Worm (Caenorhabditis elegans) whole organism, mixed stage, embryonic: ENCODE data around the gene F08F1.3.
"Not testable (repeated sequence)": the region's sequence is repeated elsewhere in the genome, so short reads cannot be mapped to it uniquely, and the experiment has no call there.

Source experiments
- bed-3 ChIP-seq: fragments of 200-800 bp; sonication (Bioruptor generic); optimal IDR thresholded peaks from 3 replicates; lab custom pipeline; 2018; ENCODE audit warnings: mild to moderate bottlenecking, missing genetic modification characterization, moderate library complexity, missing compliant biosample characterization
- blmp-1 ChIP-seq: fragments of 150-350 bp; optimal IDR thresholded peaks from 2 replicates; lab custom pipeline; 2014; ENCODE audit warnings: missing biosample characterization, missing genetic modification characterization
- ceh-39 ChIP-seq: fragments of 150-350 bp; optimal IDR thresholded peaks from 2 replicates; lab custom pipeline; 2014; ENCODE audit warnings: missing biosample characterization, missing genetic modification characterization
- ceh-83 ChIP-seq: fragments of 200-800 bp; sonication (Bioruptor generic); optimal IDR thresholded peaks from 2 replicates; lab custom pipeline; 2018; ENCODE audit warnings: mild to moderate bottlenecking, missing genetic modification characterization, missing compliant biosample characterization
- ces-1 ChIP-seq: fragments of 150-350 bp; optimal IDR thresholded peaks from 2 replicates; lab custom pipeline; 2014; ENCODE audit warnings: missing biosample characterization, missing genetic modification reagents, missing genetic modification characterization
- cnd-1 ChIP-seq: fragments of 200-800 bp; sonication (Bioruptor generic); optimal IDR thresholded peaks from 2 replicates; lab custom pipeline; 2018; ENCODE audit warnings: mild to moderate bottlenecking, missing genetic modification characterization, missing compliant biosample characterization
- drap-1 ChIP-seq: fragments of 200-800 bp; sonication (Bioruptor generic); optimal IDR thresholded peaks from 3 replicates; lab custom pipeline; 2018; ENCODE audit warnings: mild to moderate bottlenecking, missing genetic modification characterization, missing compliant biosample characterization
- elt-3 ChIP-seq: fragments of 150-350 bp; optimal IDR thresholded peaks from 2 replicates; lab custom pipeline; 2014; ENCODE audit warnings: missing biosample characterization, missing genetic modification characterization
- flh-1 ChIP-seq: fragments of 200-800 bp; sonication (Bioruptor generic); optimal IDR thresholded peaks from 2 replicates; lab custom pipeline; 2018; ENCODE audit warnings: mild to moderate bottlenecking, missing genetic modification characterization, moderate library complexity, missing compliant biosample characterization
- ham-2 ChIP-seq: fragments of 200-800 bp; sonication (Bioruptor generic); optimal IDR thresholded peaks from 2 replicates; lab custom pipeline; 2018; ENCODE audit warnings: mild to moderate bottlenecking, missing genetic modification characterization, missing compliant biosample characterization
- hlh-1 ChIP-seq: fragments of 150-350 bp; optimal IDR thresholded peaks from 2 replicates; lab custom pipeline; 2014; ENCODE audit warnings: missing biosample characterization, missing genetic modification reagents, missing genetic modification characterization
- lin-13 ChIP-seq: fragments of 150-350 bp; optimal IDR thresholded peaks from 2 replicates; lab custom pipeline; 2014; ENCODE audit warnings: missing biosample characterization, missing genetic modification characterization
- lin-32 ChIP-seq: fragments of 200-800 bp; sonication (Bioruptor generic); optimal IDR thresholded peaks from 2 replicates; lab custom pipeline; 2018; ENCODE audit warnings: mild to moderate bottlenecking, missing genetic modification characterization, missing compliant biosample characterization
- lsy-2 ChIP-seq: fragments of 150-350 bp; optimal IDR thresholded peaks from 2 replicates; lab custom pipeline; 2014; ENCODE audit warnings: missing biosample characterization, missing genetic modification characterization
- mab-5 ChIP-seq: fragments of 150-350 bp; optimal IDR thresholded peaks from 2 replicates; lab custom pipeline; 2014; ENCODE audit warnings: missing biosample characterization, missing genetic modification characterization
- mls-2 ChIP-seq: sonication (generic microtip); optimal IDR thresholded peaks from 2 replicates; lab custom pipeline; 2016; ENCODE audit warnings: mild to moderate bottlenecking, missing genetic modification characterization, moderate library complexity, missing compliant biosample characterization
- nhr-2 ChIP-seq: fragments of 150-350 bp; optimal IDR thresholded peaks from 2 replicates; lab custom pipeline; 2014; ENCODE audit warnings: missing biosample characterization, missing genetic modification characterization
- nhr-237 ChIP-seq: fragments of 150-350 bp; optimal IDR thresholded peaks from 2 replicates; lab custom pipeline; 2014; ENCODE audit warnings: missing biosample characterization, missing genetic modification characterization
- pha-4 ChIP-seq: fragments of 150-350 bp; optimal IDR thresholded peaks from 2 replicates; lab custom pipeline; 2018; ENCODE audit warnings: missing biosample characterization, missing genetic modification reagents, missing genetic modification characterization
- sem-2 ChIP-seq: fragments of 200-800 bp; sonication (Bioruptor generic); optimal IDR thresholded peaks from 2 replicates; lab custom pipeline; 2018; ENCODE audit warnings: mild to moderate bottlenecking, missing genetic modification characterization, missing compliant biosample characterization
- snpc-4 ChIP-seq: fragments of 150-350 bp; optimal IDR thresholded peaks from 2 replicates; lab custom pipeline; 2014; ENCODE audit warnings: missing biosample characterization, missing genetic modification characterization
- sptf-1 ChIP-seq: sonication (generic microtip); optimal IDR thresholded peaks from 2 replicates; lab custom pipeline; 2017; ENCODE audit warnings: mild to moderate bottlenecking, missing genetic modification characterization, moderate library complexity, missing compliant biosample characterization
- tbx-8 ChIP-seq: fragments of 200-800 bp; sonication (Bioruptor generic); optimal IDR thresholded peaks from 2 replicates; lab custom pipeline; 2018; ENCODE audit warnings: mild to moderate bottlenecking, missing genetic modification characterization, moderate library complexity, missing compliant biosample characterization
- unc-120 ChIP-seq: sonication (generic microtip); optimal IDR thresholded peaks from 2 replicates; lab custom pipeline; 2017; ENCODE audit warnings: missing genetic modification characterization, missing compliant biosample characterization; ENCODE audit not compliant: poor library complexity, severe bottlenecking
- zip-8 ChIP-seq: fragments of 150-350 bp; optimal IDR thresholded peaks from 2 replicates; lab custom pipeline; 2014; ENCODE audit warnings: missing biosample characterization, missing genetic modification characterization

F08F1.3 gene

ce11 chrX:8404308-8405085 lies 24.1 kb upstream of the F08F1.3 start (continued):
- no peak for TF ChIP-seq ceh-39
- no peak for TF ChIP-seq snpc-4
- peak; percentile 89 for TF ChIP-seq nhr-237
- TF ChIP-seq bed-3 (GFP tag; lab: Kevin White, UChicago): peak; percentile 93

- TF ChIP-seq snpc-4: no peak
- no peak for TF ChIP-seq nhr-2 (tag; lab: Kevin White, UChicago)
- TF ChIP-seq ham-2: no peak
- no peak for TF ChIP-seq ceh-83 (GFP tag; lab: Kevin White, UChicago)
- TF ChIP-seq elt-3 (tag; lab: Kevin White, UChicago): no peak
These were observed 21.8 kb upstream of the F08F1.3 start for ce11 chrX:8406815-8407214.

ce11 chrX:8408267-8408666 lies 20.4 kb upstream of the F08F1.3 start, which contains the start of gene sulp-3:
TSS of gene sulp-3 (minus strand) at chrX:8408367.
- TF ChIP-seq ceh-83 (GFP tag; lab: Kevin White, UChicago) (no peak), cnd-1 (tag; lab: Kevin White, UChicago) (no peak), mab-5 (tag; lab: Kevin White, UChicago) (no peak), lin-32 (no peak), pha-4 (tag; lab: Kevin White, UChicago) (no peak), tbx-8 (GFP tag; lab: Kevin White, UChicago) (no peak), sem-2 (no peak), sptf-1 (tag; lab: Kevin White, UChicago) (no peak)
- TF ChIP-seq, all 35 proteins: peak for 0

- TF ChIP-seq unc-120 (tag; lab: Kevin White, UChicago); tbx-8 (GFP tag; lab: Kevin White, UChicago); sptf-1 (tag; lab: Kevin White, UChicago): not testable (repeated sequence)
These were observed 17.9 kb upstream of the F08F1.3 start, which contains the start of gene F08F1.9 for ce11 chrX:8410754-8411153. TSS of gene F08F1.9 (minus strand) at chrX:8410854.

DNA sequence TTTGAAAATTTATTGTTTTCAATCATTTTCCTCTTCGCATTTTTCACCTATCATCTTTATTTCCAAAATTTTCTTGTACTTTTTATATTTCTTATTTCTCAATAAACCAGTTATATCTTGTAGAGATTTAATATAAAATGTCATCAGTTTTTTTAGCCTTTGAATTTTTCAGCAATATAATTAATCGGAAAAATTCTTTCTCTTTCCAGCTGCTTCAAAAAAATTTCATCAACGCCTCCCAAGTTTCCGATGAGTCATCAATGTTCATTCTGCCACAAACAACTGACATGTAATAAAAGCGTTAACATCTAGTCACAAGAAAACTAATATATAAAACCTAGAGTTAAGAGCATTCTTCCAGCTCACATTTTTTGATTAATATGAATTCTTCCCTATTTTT lies 15.5 kb upstream of the F08F1.3 start, which contains the start of gene F08F1.4:
TSS of gene F08F1.4 (plus strand) at position 301 of the 400 bp plus-strand sequence.
- TF ChIP-seq lsy-2 (tag; lab: Kevin White, UChicago) (no peak), tbx-8 (GFP tag; lab: Kevin White, UChicago) (no peak)

ce11 chrX:8416819-8417218 lies 11.8 kb upstream of the F08F1.3 start, which contains the start of gene ced-8:
TSS of gene ced-8 (minus strand) at chrX:8416919.
- TF ChIP-seq zip-8 (tag; lab: Kevin White, UChicago) (peak; percentile 25), ceh-39 (peak; percentile 40), blmp-1 (tag; lab: Kevin White, UChicago) (no peak), nhr-2 (tag; lab: Kevin White, UChicago) (peak; percentile 63)

- TF ChIP-seq ces-1 (no peak), mab-5 (tag; lab: Kevin White, UChicago) (no peak), cnd-1 (tag; lab: Kevin White, UChicago) (no peak), elt-3 (tag; lab: Kevin White, UChicago) (no peak)
These were observed 10.9 kb upstream of the F08F1.3 start for ce11 chrX:8417727-8418126.

ce11 chrX:8418382-8418781 lies 10.3 kb upstream of the F08F1.3 start, which contains the start of gene spp-13:
TSS of gene spp-13 (minus strand) at chrX:8418524.
- peak; percentile 33 for TF ChIP-seq ces-1
- TF ChIP-seq cnd-1 (tag; lab: Kevin White, UChicago): no peak
- no peak for TF ChIP-seq lin-13 (tag; lab: Kevin White, UChicago)
- no peak for TF ChIP-seq tbx-8 (GFP tag; lab: Kevin White, UChicago)
- TF ChIP-seq drap-1 (GFP tag; lab: Kevin White, UChicago): no peak
- TF ChIP-seq ham-2: peak; percentile 3
- no peak for TF ChIP-seq mls-2 (tag; lab: Kevin White, UChicago)
- no peak for TF ChIP-seq flh-1 (GFP tag; lab: Kevin White, UChicago)
- TF ChIP-seq hlh-1 (tag; lab: Kevin White, UChicago): no peak
